Worm (Caenorhabditis elegans) whole organism, young adult: ENCODE results near the gene lgc-6.

ENCODE experiments used
- B0336.3 ChIP-seq: fragments of 200-800 bp; sonication (Bioruptor generic); IDR thresholded peaks from 2 replicates; pipeline ENCODE4 v1.3.6; 2022; ENCODE audit warnings: missing genetic modification characterization, missing compliant biosample characterization
- F22D6.2 ChIP-seq: sonication (generic microtip); optimal IDR thresholded peaks from 2 replicates; lab custom pipeline; 2016; ENCODE audit warnings: mild to moderate bottlenecking, missing genetic modification characterization, missing compliant biosample characterization
- F33H1.4 ChIP-seq: fragments of 200-800 bp; sonication (Bioruptor generic); IDR thresholded peaks from 2 replicates; pipeline ENCODE4 v1.3.6; 2022; ENCODE audit warnings: missing genetic modification reagents, missing genetic modification characterization, missing compliant biosample characterization
- F57C9.4 ChIP-seq: sonication (generic microtip); optimal IDR thresholded peaks from 2 replicates; lab custom pipeline; 2017; ENCODE audit warnings: mild to moderate bottlenecking, missing genetic modification characterization, missing compliant biosample characterization
- K12H6.12 ChIP-seq: fragments of 200-800 bp; sonication (Bioruptor generic); optimal IDR thresholded peaks from 2 replicates; lab custom pipeline; 2018; ENCODE audit warnings: mild to moderate bottlenecking, missing genetic modification characterization, missing compliant biosample characterization
- T26A5.8 ChIP-seq: sonication (generic microtip); optimal IDR thresholded peaks from 2 replicates; lab custom pipeline; 2016; ENCODE audit warnings: missing genetic modification characterization, missing compliant biosample characterization
- Y67H2A.10 ChIP-seq: fragments of 200-800 bp; sonication (Bioruptor generic); conservative IDR thresholded peaks from 2 replicates; pipeline ENCODE4 v1.3.6; 2022; ENCODE audit warnings: missing genetic modification reagents, missing genetic modification characterization, missing compliant biosample characterization
- aptf-2 ChIP-seq: fragments of 200-800 bp; sonication (Bioruptor generic); conservative IDR thresholded peaks from 2 replicates; pipeline ENCODE4 v1.3.6; 2022; ENCODE audit warnings: missing genetic modification reagents, missing genetic modification characterization, missing compliant biosample characterization
- atf-7 ChIP-seq: sonication (generic microtip); optimal IDR thresholded peaks from 2 replicates; lab custom pipeline; 2017; ENCODE audit warnings: mild to moderate bottlenecking, missing genetic modification characterization, missing compliant biosample characterization
- athp-1 ChIP-seq: sonication (generic microtip); optimal IDR thresholded peaks from 2 replicates; lab custom pipeline; 2017; ENCODE audit warnings: mild to moderate bottlenecking, missing genetic modification characterization, missing compliant biosample characterization
- attf-3 ChIP-seq: fragments of 200-800 bp; sonication (Bioruptor generic); conservative IDR thresholded peaks from 2 replicates; pipeline ENCODE4 v1.3.6; 2022; ENCODE audit warnings: missing genetic modification reagents, missing genetic modification characterization, missing compliant biosample characterization
- cebp-2 ChIP-seq: fragments of 200-800 bp; sonication (Bioruptor generic); IDR thresholded peaks from 2 replicates; pipeline ENCODE4 v1.3.6; 2022; ENCODE audit warnings: missing genetic modification characterization, missing compliant biosample characterization
- ceh-91 ChIP-seq: fragments of 200-800 bp; sonication (Bioruptor generic); IDR thresholded peaks from 2 replicates; pipeline ENCODE4 v1.3.6; 2022; ENCODE audit warnings: missing genetic modification reagents, missing genetic modification characterization, missing compliant biosample characterization
- chd-7 ChIP-seq: sonication (generic microtip); optimal IDR thresholded peaks from 2 replicates; lab custom pipeline; 2016; ENCODE audit warnings: mild to moderate bottlenecking, missing genetic modification characterization, moderate library complexity, missing compliant biosample characterization
- efl-1 ChIP-seq: fragments of 150-350 bp; optimal IDR thresholded peaks from 2 replicates; lab custom pipeline; 2014; ENCODE audit warnings: missing biosample characterization, missing genetic modification reagents, missing genetic modification characterization
- egl-18 ChIP-seq: fragments of 200-800 bp; sonication (Bioruptor generic); IDR thresholded peaks from 2 replicates; pipeline ENCODE4 v1.3.6; 2022; ENCODE audit warnings: missing genetic modification reagents, missing genetic modification characterization, missing compliant biosample characterization
- ets-4 ChIP-seq: fragments of 200-800 bp; sonication (Bioruptor generic); optimal IDR thresholded peaks from 2 replicates; lab custom pipeline; 2018; ENCODE audit warnings: mild to moderate bottlenecking, missing genetic modification characterization, missing compliant biosample characterization
- hlh-26 ChIP-seq: fragments of 200-800 bp; sonication (Bioruptor generic); conservative IDR thresholded peaks from 2 replicates; pipeline ENCODE4 v1.3.6; 2022; ENCODE audit warnings: missing genetic modification reagents, missing genetic modification characterization, missing compliant biosample characterization
- hrde-1 ChIP-seq: sonication (generic microtip); optimal IDR thresholded peaks from 2 replicates; lab custom pipeline; 2016; ENCODE audit warnings: missing genetic modification characterization, mild to moderate bottlenecking, missing compliant biosample characterization, moderate library complexity, missing genotype, missing genetic modification reagents, borderline replicate concordance
- hsf-1 ChIP-seq: fragments of 200-800 bp; sonication (Bioruptor generic); IDR thresholded peaks from 2 replicates; pipeline ENCODE4 v1.3.6; 2022; ENCODE audit warnings: missing genetic modification reagents, missing genetic modification characterization, missing compliant biosample characterization
- lin-40 ChIP-seq: sonication (generic microtip); optimal IDR thresholded peaks from 2 replicates; lab custom pipeline; 2016; ENCODE audit warnings: missing genetic modification characterization, mild to moderate bottlenecking, missing compliant biosample characterization, missing genotype, missing genetic modification reagents
- lsl-1 ChIP-seq: fragments of 200-800 bp; sonication (Bioruptor generic); optimal IDR thresholded peaks from 2 replicates; lab custom pipeline; 2018; ENCODE audit warnings: mild to moderate bottlenecking, missing genetic modification characterization, moderate library complexity, missing compliant biosample characterization
- lsy-27 ChIP-seq: sonication (generic microtip); optimal IDR thresholded peaks from 2 replicates; lab custom pipeline; 2017; ENCODE audit warnings: missing genetic modification characterization, mild to moderate bottlenecking, missing compliant biosample characterization, antibody characterized with exemption, missing genotype, borderline replicate concordance; ENCODE audit not compliant: insufficient read depth
- madf-10 ChIP-seq: sonication (generic microtip); optimal IDR thresholded peaks from 2 replicates; lab custom pipeline; 2016; ENCODE audit warnings: mild to moderate bottlenecking, missing genetic modification characterization, missing compliant biosample characterization
- mel-28 ChIP-seq: sonication (generic microtip); optimal IDR thresholded peaks from 2 replicates; lab custom pipeline; 2016; ENCODE audit warnings: borderline replicate concordance, mild to moderate bottlenecking, missing genetic modification characterization, missing compliant biosample characterization
- mes-4 ChIP-seq: sonication (generic microtip); optimal IDR thresholded peaks from 2 replicates; lab custom pipeline; 2016; ENCODE audit warnings: missing genotype, missing genetic modification characterization, missing compliant biosample characterization
- mxl-1 ChIP-seq: sonication (generic microtip); optimal IDR thresholded peaks from 2 replicates; lab custom pipeline; 2016; ENCODE audit warnings: missing genetic modification characterization, missing compliant biosample characterization
- pha-4 ChIP-seq: fragments of 150-350 bp; sonication (generic microtip); optimal IDR thresholded peaks from 2 replicates; lab custom pipeline; 2014; ENCODE audit warnings: missing biosample characterization, missing genetic modification reagents, missing genetic modification characterization
- repo-1 ChIP-seq: sonication (generic microtip); optimal IDR thresholded peaks from 2 replicates; lab custom pipeline; 2017; ENCODE audit warnings: mild to moderate bottlenecking, missing genetic modification characterization, missing compliant biosample characterization
- rpc-1 ChIP-seq, 2 experiments: fragments of 150-350 bp in 1 of 2; sonication (generic microtip) in 1 of 2; optimal IDR thresholded peaks; 2 replicates each; lab custom pipeline; 2014 to 2018; ENCODE audit warnings: missing biosample characterization in 1 of 2, missing genetic modification characterization in 1 of 2, missing genetic modification reagents in 1 of 2, missing genotype in 1 of 2
- snpc-1.1 ChIP-seq: sonication (generic microtip); optimal IDR thresholded peaks from 2 replicates; lab custom pipeline; 2017; ENCODE audit warnings: missing genetic modification characterization, mild to moderate bottlenecking, missing compliant biosample characterization, antibody characterized with exemption, moderate library complexity, missing genotype, missing genetic modification reagents; ENCODE audit not compliant: insufficient read depth
- somi-1 ChIP-seq: fragments of 200-800 bp; sonication (Bioruptor generic); optimal IDR thresholded peaks from 2 replicates; lab custom pipeline; 2018; ENCODE audit warnings: mild to moderate bottlenecking, missing genetic modification characterization, missing compliant biosample characterization
- sptf-2 ChIP-seq: fragments of 200-800 bp; sonication (Bioruptor generic); optimal IDR thresholded peaks from 2 replicates; lab custom pipeline; 2018; ENCODE audit warnings: mild to moderate bottlenecking, missing genetic modification characterization, missing compliant biosample characterization
- tbx-9 ChIP-seq: sonication (generic microtip); optimal IDR thresholded peaks from 2 replicates; lab custom pipeline; 2016; ENCODE audit warnings: borderline replicate concordance, missing genetic modification characterization, inconsistent platforms, missing compliant biosample characterization
- unc-62 ChIP-seq: fragments of 150-350 bp; optimal IDR thresholded peaks from 2 replicates; lab custom pipeline; 2014; ENCODE audit warnings: missing biosample characterization, missing genetic modification reagents, missing genetic modification characterization
- ztf-25 ChIP-seq: fragments of 200-800 bp; sonication (Bioruptor generic); IDR thresholded peaks from 2 replicates; pipeline ENCODE4 v1.3.6; 2022; ENCODE audit warnings: missing genetic modification reagents, missing genetic modification characterization, missing compliant biosample characterization

lgc-6 gene

ce11 chrIV:8317800-8318199, 21.9 kb upstream of the lgc-6 start:
- TF ChIP-seq ets-4 (GFP tag; lab: Kevin White, UChicago): no peak
- TF ChIP-seq hsf-1 (GFP tag; lab: Robert Waterston, UW): no peak
- TF ChIP-seq snpc-1.1 (tag; lab: Kevin White, UChicago): no peak
- TF ChIP-seq B0336.3 (GFP tag; lab: Robert Waterston, UW): no peak
- no peak for TF ChIP-seq aptf-2
- no peak for TF ChIP-seq efl-1
- TF ChIP-seq egl-18 (GFP tag; lab: Robert Waterston, UW): no peak
- TF ChIP-seq madf-10: no peak
- no peak for TF ChIP-seq ceh-91 (GFP tag; lab: Robert Waterston, UW)
- TF ChIP-seq K12H6.12 (tag; lab: Kevin White, UChicago): no peak
- TF ChIP-seq attf-3 (GFP tag; lab: Robert Waterston, UW): no peak
- no peak for TF ChIP-seq lsy-27 (tag; lab: Kevin White, UChicago)
- no peak for TF ChIP-seq mxl-1
- TF ChIP-seq F22D6.2: no peak

ce11 chrIV:8318799-8319198, 20.9 kb upstream of the lgc-6 start:
- no peak for TF ChIP-seq tbx-9 (tag; lab: Kevin White, UChicago)
- no peak for TF ChIP-seq unc-62

- TF ChIP-seq tbx-9 (tag; lab: Kevin White, UChicago) (no peak), mel-28 (tag; lab: Kevin White, UChicago) (no peak), mes-4 (tag; lab: Kevin White, UChicago) (no peak), F33H1.4 (GFP tag; lab: Robert Waterston, UW) (no peak), chd-7 (tag; lab: Kevin White, UChicago) (no peak), egl-18 (GFP tag; lab: Robert Waterston, UW) (no peak), Y67H2A.10 (GFP tag; lab: Robert Waterston, UW) (no peak), repo-1 (tag; lab: Kevin White, UChicago) (no peak), F57C9.4 (tag; lab: Kevin White, UChicago) (no peak), hlh-26 (GFP tag; lab: Robert Waterston, UW) (no peak), cebp-2 (no peak), pha-4 (tag; lab: Kevin White, UChicago) (no peak), ztf-25 (GFP tag; lab: Robert Waterston, UW) (no peak), atf-7 (tag; lab: Kevin White, UChicago) (no peak), somi-1 (GFP tag; lab: Kevin White, UChicago) (no peak), unc-62 (no peak), hrde-1 (tag; lab: Kevin White, UChicago) (no peak)
Observed at ce11 chrIV:8325667-8326066, 14.1 kb upstream of the lgc-6 start, which contains the start of gene F35H10.3. Gene F35H10.3, plus strand, starts transcription at chrIV:8325967.

- TF ChIP-seq lin-40 (tag; lab: Kevin White, UChicago): no peak
Observed at ce11 chrIV:8328913-8329312, 10.8 kb upstream of the lgc-6 start, which contains the start of gene F35H10.2. Gene F35H10.2, plus strand, starts transcription at chrIV:8329213.

- TF ChIP-seq sptf-2 (GFP tag; lab: Kevin White, UChicago) (no peak), lsl-1 (GFP tag; lab: Kevin White, UChicago) (no peak), B0336.3 (GFP tag; lab: Robert Waterston, UW) (no peak), rpc-1 (optimal IDR thresholded peaks at IDR 0.05; lab: Kevin White, UChicago) (no peak), rpc-1 (tag; optimal IDR thresholded peaks at IDR 0.05; lab: Kevin White, UChicago) (no peak), athp-1 (tag; lab: Kevin White, UChicago) (no peak), somi-1 (GFP tag; lab: Kevin White, UChicago) (no peak), efl-1 (no peak), T26A5.8 (tag; lab: Kevin White, UChicago) (no peak)
- TF ChIP-seq, all 124 proteins: peak for 0
Observed at ce11 chrIV:8332526-8332925, 7.2 kb upstream of the lgc-6 start, which contains the start of gene lys-10. Gene lys-10, plus strand, starts transcription at chrIV:8332826.
